Worm (Caenorhabditis elegans) whole organism, young adult: ENCODE results near the gene C50C3.12.

Experiments used
- D2030.7 ChIP-seq: fragments of 200-800 bp; sonication (Bioruptor generic); IDR thresholded peaks from 2 replicates; pipeline ENCODE4 v1.3.6; 2022; ENCODE audit warnings: missing genetic modification reagents, missing genetic modification characterization, missing compliant biosample characterization
- ceh-100 ChIP-seq: fragments of 200-800 bp; sonication (Bioruptor generic); IDR thresholded peaks from 2 replicates; pipeline ENCODE4 v1.3.6; 2022; ENCODE audit warnings: missing genetic modification reagents, missing genetic modification characterization, missing compliant biosample characterization
- ceh-79 ChIP-seq: sonication (generic microtip); optimal IDR thresholded peaks from 2 replicates; lab custom pipeline; 2017; ENCODE audit warnings: mild to moderate bottlenecking, missing genetic modification characterization, missing compliant biosample characterization
- lin-40 ChIP-seq: sonication (generic microtip); optimal IDR thresholded peaks from 2 replicates; lab custom pipeline; 2016; ENCODE audit warnings: missing genetic modification characterization, mild to moderate bottlenecking, missing compliant biosample characterization, missing genotype, missing genetic modification reagents
- pha-4 ChIP-seq: fragments of 150-350 bp; sonication (generic microtip); optimal IDR thresholded peaks from 2 replicates; lab custom pipeline; 2014; ENCODE audit warnings: missing biosample characterization, missing genetic modification reagents, missing genetic modification characterization
- rpc-1 ChIP-seq, 2 experiments: fragments of 150-350 bp in 1 of 2; sonication (generic microtip) in 1 of 2; optimal IDR thresholded peaks; 2 replicates each; lab custom pipeline; 2014 to 2018; ENCODE audit warnings: missing biosample characterization in 1 of 2, missing genetic modification characterization in 1 of 2, missing genetic modification reagents in 1 of 2, missing genotype in 1 of 2
- unc-62 ChIP-seq: fragments of 150-350 bp; optimal IDR thresholded peaks from 2 replicates; lab custom pipeline; 2014; ENCODE audit warnings: missing biosample characterization, missing genetic modification reagents, missing genetic modification characterization

ce11 chrIII:8158140-8158786 is 18.1 kb upstream of the C50C3.12 start, which contains the start of gene atg-13:
- TF ChIP-seq lin-40 (tag; lab: Kevin White, UChicago) (no peak), D2030.7 (no peak), rpc-1 (optimal IDR thresholded peaks at IDR 0.05; lab: Kevin White, UChicago) (no peak), rpc-1 (tag; optimal IDR thresholded peaks at IDR 0.05; lab: Kevin White, UChicago) (no peak), ceh-79 (tag; lab: Kevin White, UChicago) (no peak), ceh-100 (no peak), pha-4 (tag; lab: Kevin White, UChicago) (no peak), unc-62 (GFP tag; lab: Kevin White, UChicago) (no peak)
